Fruit fly (Drosophila melanogaster) whole organism, pupa: ENCODE results near the gene CG15628.

ENCODE experiments used
- CG12605 ChIP-seq: fragments of 200-800 bp; sonication (Bioruptor generic); IDR thresholded peaks from 2 replicates; pipeline ENCODE4 v1.3.6; 2022; ENCODE audit warnings: missing biosample characterization, missing genetic modification characterization
- CG17806 ChIP-seq: fragments of 200-800 bp; sonication (Bioruptor generic); optimal IDR thresholded peaks from 2 replicates; lab custom pipeline; 2018; ENCODE audit warnings: missing biosample characterization, mild to moderate bottlenecking, missing genetic modification characterization, moderate library complexity
- CG8159 ChIP-seq: fragments of 200-800 bp; sonication (Bioruptor generic); optimal IDR thresholded peaks from 3 replicates; lab custom pipeline; 2018; ENCODE audit warnings: missing biosample characterization, mild to moderate bottlenecking, missing genetic modification characterization, moderate library complexity
- CG8301 ChIP-seq: fragments of 200-800 bp; sonication (Bioruptor generic); optimal IDR thresholded peaks from 2 replicates; lab custom pipeline; 2018; ENCODE audit warnings: missing biosample characterization, mild to moderate bottlenecking, missing genetic modification characterization
- CG9948 ChIP-seq: fragments of 200-800 bp; sonication (Bioruptor generic); optimal IDR thresholded peaks from 2 replicates; lab custom pipeline; 2018; ENCODE audit warnings: missing biosample characterization, mild to moderate bottlenecking, missing genetic modification characterization, moderate library complexity
- D1 ChIP-seq: fragments of 200-800 bp; sonication (Bioruptor generic); optimal IDR thresholded peaks from 2 replicates; lab custom pipeline; 2018; ENCODE audit warnings: missing biosample characterization, mild to moderate bottlenecking, missing genetic modification characterization, moderate library complexity
- Pif1A ChIP-seq: fragments of 200-800 bp; sonication (Bioruptor generic); optimal IDR thresholded peaks from 3 replicates; lab custom pipeline; 2016; ENCODE audit warnings: missing biosample characterization, missing genetic modification characterization

- no peak for TF ChIP-seq CG12605 (GFP tag; lab: Robert Waterston, UW)
- no peak for TF ChIP-seq CG8301 (tag; lab: Kevin White, UChicago)
- no peak for TF ChIP-seq Pif1A (GFP tag; lab: Kevin White, UChicago)
- no peak for TF ChIP-seq CG8159 (tag; lab: Kevin White, UChicago)
- TF ChIP-seq CG17806 (tag; lab: Kevin White, UChicago): no peak
- no peak for TF ChIP-seq D1
- TF ChIP-seq CG9948 (tag; lab: Kevin White, UChicago): no peak
These were observed at the start of gene CG15628 for dm6 chr2L:4821757-4822156.
